Worm (Caenorhabditis elegans) whole organism, L1 larva: ENCODE data around the gene C30G7.4.

Experiments
- C04F5.9 ChIP-seq: sonication (generic microtip); optimal IDR thresholded peaks from 2 replicates; lab custom pipeline; 2016; ENCODE audit warnings: missing genetic modification characterization, missing compliant biosample characterization
- aha-1 ChIP-seq: fragments of 150-350 bp; optimal IDR thresholded peaks from 2 replicates; lab custom pipeline; 2014; ENCODE audit warnings: missing biosample characterization, missing genetic modification characterization
- blmp-1 ChIP-seq: fragments of 150-350 bp; optimal IDR thresholded peaks from 2 replicates; lab custom pipeline; 2014; ENCODE audit warnings: missing biosample characterization, missing genetic modification characterization
- dpl-1 ChIP-seq, 3 experiments: fragments of 150-350 bp in 2 of 3; sonication (generic microtip) in 1 of 3; optimal IDR thresholded peaks; 2 replicates each; lab custom pipeline; 2014 to 2017; ENCODE audit warnings: missing biosample characterization in 3 of 3, missing genetic modification characterization in 3 of 3, missing genetic modification reagents in 3 of 3
- efl-3 ChIP-seq: fragments of 200-800 bp; sonication (Bioruptor generic); optimal IDR thresholded peaks from 2 replicates; lab custom pipeline; 2018; ENCODE audit warnings: mild to moderate bottlenecking, missing genetic modification characterization, missing compliant biosample characterization
- elt-2 ChIP-seq: sonication (generic microtip); optimal IDR thresholded peaks from 2 replicates; lab custom pipeline; 2016; ENCODE audit warnings: missing genetic modification characterization, mild to moderate bottlenecking, inconsistent platforms, missing compliant biosample characterization, missing genetic modification reagents
- lin-14 ChIP-seq: fragments of 200-800 bp; sonication (Bioruptor generic); optimal IDR thresholded peaks from 2 replicates; lab custom pipeline; 2018; ENCODE audit warnings: mild to moderate bottlenecking, missing genetic modification characterization, moderate library complexity, missing compliant biosample characterization
- lin-15B ChIP-seq: fragments of 150-350 bp; sonication (generic microtip); optimal IDR thresholded peaks from 3 replicates; lab custom pipeline; 2014; ENCODE audit warnings: missing biosample characterization, missing genetic modification characterization
- lir-3 ChIP-seq: sonication (generic microtip); optimal IDR thresholded peaks from 2 replicates; lab custom pipeline; 2016; ENCODE audit warnings: mild to moderate bottlenecking, missing genetic modification characterization, moderate library complexity, missing compliant biosample characterization; ENCODE audit not compliant: poor library complexity
- mab-9 ChIP-seq: fragments of 200-800 bp; sonication (Bioruptor generic); IDR thresholded peaks from 2 replicates; pipeline ENCODE4 v1.3.6; 2022; ENCODE audit warnings: missing genetic modification reagents, missing genetic modification characterization, missing compliant biosample characterization
- nhr-19 ChIP-seq: fragments of 200-800 bp; sonication (Bioruptor generic); conservative IDR thresholded peaks from 2 replicates; pipeline ENCODE4 v1.3.6; 2022; ENCODE audit warnings: missing genetic modification characterization, missing compliant biosample characterization
- nhr-20 ChIP-seq: sonication (generic microtip); optimal IDR thresholded peaks from 2 replicates; lab custom pipeline; 2016; ENCODE audit warnings: mild to moderate bottlenecking, missing genetic modification characterization, missing compliant biosample characterization
- nhr-85 ChIP-seq: sonication (generic microtip); peaks from one replicate; lab custom pipeline; 2016; ENCODE audit warnings: missing genetic modification characterization, inconsistent platforms, missing compliant biosample characterization
- pax-3 ChIP-seq: fragments of 200-800 bp; sonication (Bioruptor generic); optimal IDR thresholded peaks from 2 replicates; lab custom pipeline; 2018; ENCODE audit warnings: mild to moderate bottlenecking, missing genetic modification characterization, moderate library complexity, missing compliant biosample characterization
- pqm-1 ChIP-seq: sonication (generic microtip); optimal IDR thresholded peaks from 3 replicates; lab custom pipeline; 2017; ENCODE audit warnings: missing biosample characterization, missing genetic modification characterization
- tlp-1 ChIP-seq: fragments of 150-350 bp; optimal IDR thresholded peaks from 2 replicates; lab custom pipeline; 2014; ENCODE audit warnings: missing biosample characterization, missing genetic modification characterization
- zip-4 ChIP-seq: fragments of 200-800 bp; sonication (Bioruptor generic); optimal IDR thresholded peaks from 2 replicates; lab custom pipeline; 2018; ENCODE audit warnings: mild to moderate bottlenecking, missing genetic modification characterization, moderate library complexity, missing compliant biosample characterization

The C30G7.4 gene

DNA sequence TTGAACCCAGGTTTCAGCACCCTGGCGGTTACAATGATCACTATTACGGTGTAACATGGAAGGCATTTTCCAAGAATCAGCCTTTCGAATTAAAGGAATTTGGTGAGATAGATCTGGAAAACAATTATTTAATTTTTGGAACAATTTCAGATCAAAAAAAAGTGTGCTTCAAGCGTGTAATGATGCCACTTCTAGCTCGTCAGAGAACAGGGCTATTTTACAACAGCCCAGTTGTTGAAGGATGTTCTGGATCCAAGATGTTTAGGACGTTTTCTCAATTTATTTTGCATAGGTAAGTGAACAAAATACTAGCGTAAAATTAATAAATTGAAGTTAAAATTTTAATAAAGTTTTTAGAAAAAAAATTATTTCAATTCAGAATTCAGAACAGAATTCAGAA lies 46.0 kb downstream of the C30G7.4 start:
- TF ChIP-seq zip-4 (no peak), pqm-1 (no peak), dpl-1 (GFP tag; optimal IDR thresholded peaks at IDR 0.05; lab: Kevin White, UChicago) (no peak), nhr-20 (no peak), pax-3 (tag; lab: Kevin White, UChicago) (no peak), tlp-1 (tag; lab: Kevin White, UChicago) (no peak), mab-9 (GFP tag; lab: Robert Waterston, UW) (no peak), lir-3 (tag; lab: Kevin White, UChicago) (no peak), efl-3 (GFP tag; lab: Kevin White, UChicago) (no peak), blmp-1 (tag; lab: Kevin White, UChicago) (no peak), C04F5.9 (tag; lab: Kevin White, UChicago) (no peak)

ce11 chrV:14899545-14899944 lies 47.4 kb downstream of the C30G7.4 start, which contains the start of gene H12D21.10:
Gene H12D21.10 (plus strand): TSS chrV:14899804.
- TF ChIP-seq aha-1 (tag; lab: Kevin White, UChicago) (no peak), lin-14 (GFP tag; lab: Kevin White, UChicago) (peak; percentile 61)
- TF ChIP-seq, all 84 proteins: peak for 1

ce11 chrV:14897731-14898130 lies 49.2 kb downstream of the C30G7.4 start, which contains the start of gene H12D21.6:
Gene H12D21.6 (minus strand): TSS chrV:14897831.
- TF ChIP-seq elt-2 (tag; lab: Kevin White, UChicago): no peak
- TF ChIP-seq nhr-85 (tag; lab: Kevin White, UChicago): no peak
- no peak for TF ChIP-seq nhr-19 (GFP tag; lab: Robert Waterston, UW)
- no peak for TF ChIP-seq lin-15B (tag; lab: Kevin White, UChicago)
- TF ChIP-seq lin-14 (GFP tag; lab: Kevin White, UChicago): no peak
